Fruit fly (Drosophila melanogaster) whole organism, pupa: ENCODE results near the gene CG10365.

Experiments
- CG13204 ChIP-seq: fragments of 200-800 bp; sonication (Bioruptor generic); optimal IDR thresholded peaks from 2 replicates; lab custom pipeline; 2018; ENCODE audit warnings: missing biosample characterization, mild to moderate bottlenecking, missing genetic modification characterization, moderate library complexity
- CG17806 ChIP-seq: fragments of 200-800 bp; sonication (Bioruptor generic); optimal IDR thresholded peaks from 2 replicates; lab custom pipeline; 2018; ENCODE audit warnings: missing biosample characterization, mild to moderate bottlenecking, missing genetic modification characterization, moderate library complexity
- CG8301 ChIP-seq: fragments of 200-800 bp; sonication (Bioruptor generic); optimal IDR thresholded peaks from 2 replicates; lab custom pipeline; 2018; ENCODE audit warnings: missing biosample characterization, mild to moderate bottlenecking, missing genetic modification characterization
- gl ChIP-seq: fragments of 200-800 bp; sonication (Bioruptor generic); optimal IDR thresholded peaks from 2 replicates; lab custom pipeline; 2018; ENCODE audit warnings: missing biosample characterization, mild to moderate bottlenecking, missing genetic modification characterization

DNA sequence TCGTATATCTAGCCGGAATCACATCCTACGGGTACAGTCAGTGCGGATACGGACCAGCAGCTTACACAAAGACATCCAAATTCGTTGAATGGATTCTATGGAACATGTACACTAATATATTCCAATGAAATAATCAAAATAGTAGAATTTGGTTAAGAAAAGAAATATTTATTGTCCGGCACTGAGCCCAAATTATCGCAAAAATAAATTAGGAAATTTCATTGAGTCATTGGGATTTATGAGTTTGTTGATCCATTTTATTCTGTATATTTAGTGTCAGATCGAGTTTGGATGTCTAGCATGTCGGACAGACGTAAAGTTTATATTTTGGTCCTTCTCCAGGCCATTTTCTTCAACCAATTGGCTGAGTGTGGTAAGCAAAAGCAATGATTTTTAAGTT, 39.4 kb upstream of the CG10365 start, which contains the start of gene CG18754:
- TF ChIP-seq gl (tag; lab: Kevin White, UChicago) (no peak), CG17806 (tag; lab: Kevin White, UChicago) (no peak), CG13204 (no peak), CG8301 (tag; lab: Kevin White, UChicago) (no peak)
